Worm (Caenorhabditis elegans): ENCODE data around the gene F13H8.6.

Gene F13H8.6

DNA sequence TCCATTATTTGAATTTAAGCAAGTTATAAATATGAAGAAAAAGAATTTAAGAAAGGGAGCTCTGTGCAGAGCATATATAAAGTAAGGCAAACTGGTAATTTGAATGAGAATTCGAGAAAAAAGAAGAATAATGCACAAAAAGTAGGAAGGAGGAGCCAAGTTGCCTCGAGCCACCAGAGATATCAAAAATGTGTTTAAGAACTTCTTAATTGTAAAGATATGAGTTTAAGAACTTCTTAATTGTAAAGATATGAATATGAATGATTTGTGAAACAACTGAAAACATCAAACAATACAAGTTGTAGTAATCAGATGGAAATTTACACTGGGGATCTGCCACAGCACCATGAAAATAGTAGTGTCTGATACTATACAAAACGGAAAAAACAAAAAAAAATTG, at the start of gene F13H8.6:
Gene F13H8.6, minus strand, starts transcription at position 101 of the 400 bp plus-strand sequence.
- TF ChIP-seq alr-1 (tag; optimal IDR thresholded peaks at IDR 0.05; ENCODE audit: borderline replicate concordance) (no peak), nhr-84 (tag; optimal IDR thresholded peaks at IDR 0.05) (no peak), vab-15 (tag; optimal IDR thresholded peaks at IDR 0.05) (no peak), snu-23 (GFP tag; optimal IDR thresholded peaks at IDR 0.05) (no peak), ceh-63 (GFP tag; optimal IDR thresholded peaks at IDR 0.05) (no peak), nhr-237 (tag; optimal IDR thresholded peaks at IDR 0.05) (no peak), ztf-4 (tag; optimal IDR thresholded peaks at IDR 0.05) (no peak), fkh-10 (GFP tag; optimal IDR thresholded peaks at IDR 0.05) (no peak), nhr-28 (tag; optimal IDR thresholded peaks at IDR 0.05) (no peak), zip-4 (GFP tag; optimal IDR thresholded peaks at IDR 0.05) (no peak), swsn-7 (tag; optimal IDR thresholded peaks at IDR 0.05) (no peak), unc-30 (tag; optimal IDR thresholded peaks at IDR 0.05) (no peak), ceh-90 (tag; optimal IDR thresholded peaks at IDR 0.05) (no peak), skn-1 (tag; optimal IDR thresholded peaks at IDR 0.05) (no peak), ceh-88 (GFP tag; IDR thresholded peaks at IDR 0.05) (no peak), mef-2 (tag; optimal IDR thresholded peaks at IDR 0.05) (no peak), aly-2 (tag; optimal IDR thresholded peaks at IDR 0.05) (no peak)

DNA sequence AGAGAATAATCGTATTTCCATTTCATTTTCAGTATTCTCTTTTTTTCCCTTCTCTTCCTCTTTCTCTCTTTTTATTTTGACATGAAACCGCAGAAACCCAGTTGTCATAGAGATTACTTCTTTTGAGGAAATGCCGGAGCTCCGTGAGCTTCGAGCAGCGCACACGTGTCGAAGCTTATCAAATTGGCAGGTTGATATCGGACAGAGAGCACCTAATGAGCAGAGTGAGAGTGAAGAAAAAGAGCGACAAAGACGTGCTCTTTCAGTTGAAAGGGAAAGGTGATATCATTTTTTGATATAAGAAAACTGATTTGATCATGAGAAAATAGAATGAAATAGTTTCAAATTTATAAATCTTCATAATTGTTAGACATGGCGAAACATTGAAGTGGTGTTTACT, 48.6 kb upstream of the F13H8.6 start, which contains the start of gene C32D5.14:
Gene C32D5.14, plus strand, starts transcription at position 131 of the 400 bp plus-strand sequence.
- TF ChIP-seq ceh-90 (tag; optimal IDR thresholded peaks at IDR 0.05) (no peak), lin-39 (tag; optimal IDR thresholded peaks at IDR 0.05) (no peak), ztf-11 (tag; optimal IDR thresholded peaks at IDR 0.05) (no peak), pax-3 (tag; optimal IDR thresholded peaks at IDR 0.05) (peak; percentile 35), pqm-1 (tag; optimal IDR thresholded peaks at IDR 0.05) (peak; percentile 41), alr-1 (tag; optimal IDR thresholded peaks at IDR 0.05; ENCODE audit: borderline replicate concordance) (no peak), irx-1 (tag; optimal IDR thresholded peaks at IDR 0.05) (no peak), nhr-12 (tag; optimal IDR thresholded peaks at IDR 0.05) (no peak), tbx-2 (tag; optimal IDR thresholded peaks at IDR 0.05) (no peak), nhr-84 (tag; optimal IDR thresholded peaks at IDR 0.05) (no peak), jun-1 (tag; optimal IDR thresholded peaks at IDR 0.05) (no peak), isw-1 (GFP tag; IDR thresholded peaks at IDR 0.05) (no peak), nhr-47 (tag; optimal IDR thresholded peaks at IDR 0.05) (peak; percentile 15), pag-3 (tag; optimal IDR thresholded peaks at IDR 0.05; ENCODE audit: borderline replicate concordance, insufficient read depth) (no peak), ets-5 (GFP tag; IDR thresholded peaks at IDR 0.05) (no peak), mab-9 (GFP tag; IDR thresholded peaks at IDR 0.05) (no peak), hlh-17 (GFP tag; optimal IDR thresholded peaks at IDR 0.05; ENCODE audit: borderline replicate concordance) (no peak), dpl-1 (GFP tag; optimal IDR thresholded peaks at IDR 0.05) (no peak), egl-13 (tag; optimal IDR thresholded peaks at IDR 0.05) (no peak), ceh-63 (GFP tag; optimal IDR thresholded peaks at IDR 0.05) (no peak), ceh-88 (GFP tag; IDR thresholded peaks at IDR 0.05) (no peak), nhr-11 (tag; optimal IDR thresholded peaks at IDR 0.05) (peak; percentile 6), fos-1 (tag; optimal IDR thresholded peaks at IDR 0.05) (no peak), nhr-71 (tag; optimal IDR thresholded peaks at IDR 0.05) (peak; percentile 46), mep-1 (tag; optimal IDR thresholded peaks at IDR 0.05) (no peak), hlh-4 (tag; optimal IDR thresholded peaks at IDR 0.05) (no peak), swsn-7 (tag; optimal IDR thresholded peaks at IDR 0.05) (no peak), elt-2 (tag; optimal IDR thresholded peaks at IDR 0.05) (peak; percentile 17), sup-37 (GFP tag; optimal IDR thresholded peaks at IDR 0.05) (no peak), lsy-2 (tag; optimal IDR thresholded peaks at IDR 0.05) (no peak), lir-3 (tag; optimal IDR thresholded peaks at IDR 0.05; ENCODE audit: poor library complexity) (no peak), Y116A8C.19 (tag; optimal IDR thresholded peaks at IDR 0.05; ENCODE audit: borderline replicate concordance) (no peak), nhr-28 (tag; optimal IDR thresholded peaks at IDR 0.05) (no peak), fkh-8 (tag; optimal IDR thresholded peaks at IDR 0.05) (peak; percentile 89), zag-1 (tag; optimal IDR thresholded peaks at IDR 0.05) (no peak), unc-86 (tag; optimal IDR thresholded peaks at IDR 0.05) (no peak), mdl-1 (tag; optimal IDR thresholded peaks at IDR 0.05) (no peak), skn-1 (tag; optimal IDR thresholded peaks at IDR 0.05) (no peak), C34B4.2 (tag; optimal IDR thresholded peaks at IDR 0.05) (no peak), lin-13 (GFP tag; optimal IDR thresholded peaks at IDR 0.05) (no peak), nhr-19 (GFP tag; conservative IDR thresholded peaks at IDR 0.05) (no peak)
